Fruit fly (Drosophila melanogaster): Measurements from ENCODE around the gene CheA75a.

DNA sequence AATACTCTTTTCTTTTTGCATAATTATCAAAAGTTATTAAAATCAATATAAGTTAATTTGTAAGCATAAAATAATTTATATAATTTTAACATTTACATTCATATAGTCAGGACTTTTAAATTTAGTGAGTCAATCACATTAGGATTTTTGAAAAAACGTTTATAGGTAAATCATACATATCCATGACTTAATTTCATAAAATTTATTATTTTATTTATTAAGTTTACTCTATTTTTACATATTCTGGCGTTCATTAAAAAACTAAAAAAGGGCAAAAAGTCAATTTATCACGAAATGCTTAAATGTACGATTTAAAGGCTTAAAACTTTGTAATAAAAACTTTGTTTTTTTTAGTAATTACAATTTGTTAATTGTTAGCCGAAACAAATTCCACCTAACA lies 7.7 kb upstream of the CheA75a start:
- TF ChIP-seq CG8478 (optimal IDR thresholded peaks at IDR 0.05) (no peak), CTCF (optimal IDR thresholded peaks at IDR 0.05) (no peak)
